Fruit fly (Drosophila melanogaster): ENCODE data around the gene PIG-H.

DNA sequence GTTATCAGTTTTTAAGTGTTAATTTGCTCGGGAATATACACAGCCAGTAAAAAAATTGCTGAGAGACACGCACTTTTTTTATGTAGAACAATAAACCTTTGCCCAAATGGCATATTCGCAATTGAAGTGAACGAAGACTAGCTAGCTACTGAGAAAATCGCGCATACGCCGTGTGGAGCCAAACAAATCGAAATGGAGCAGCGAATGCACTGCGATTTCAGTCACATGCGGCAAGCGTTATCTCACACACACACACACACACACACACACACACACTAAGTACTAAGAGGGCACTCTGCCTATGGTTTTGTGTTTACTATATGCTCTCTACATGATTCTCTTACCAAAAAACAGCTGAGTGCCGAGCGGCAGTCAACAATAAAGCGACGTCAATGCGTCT is 6.1 kb upstream of the PIG-H start:
- TF ChIP-seq CTCF (optimal IDR thresholded peaks at IDR 0.05) = no peak
- TF ChIP-seq CG8478 (optimal IDR thresholded peaks at IDR 0.05) = no peak

All from S2 (cell line).